Worm (Caenorhabditis elegans): ENCODE measurements around the gene F19H6.4.

- TF ChIP-seq nhr-237 (tag; optimal IDR thresholded peaks at IDR 0.05): no peak
- no peak for TF ChIP-seq nhr-76 (tag; optimal IDR thresholded peaks at IDR 0.05)
- TF ChIP-seq M03D4.4 (tag; optimal IDR thresholded peaks at IDR 0.05): peak; percentile 49
- TF ChIP-seq lin-32 (GFP tag; optimal IDR thresholded peaks at IDR 0.05): no peak
- TF ChIP-seq unc-62 (GFP tag; optimal IDR thresholded peaks at IDR 0.05): no peak
Measured at ce11 chrX:12337846-12338490, 27.5 kb upstream of the F19H6.4 start, which contains the start of gene srd-44.

All from whole organism, mixed stage, embryonic.